Fruit fly (Drosophila melanogaster): Measurements from ENCODE around the gene Rat1.
A peak's percentile ranks its signal among the peaks of the same experiment; 100 is the strongest.

The Rat1 gene

dm6 chr2L:6870289-6870688 is 37.6 kb upstream of the Rat1 start, which contains the start of gene Nha1:
TSS of gene Nha1 (minus strand) at chr2L:6870389.
- TF ChIP-seq NC2β (GFP tag; optimal IDR thresholded peaks at IDR 0.05) = no peak
- peak in 1 of 2 experiments; percentile 16 for TF ChIP-seq Trl (optimal IDR thresholded peaks at IDR 0.05)
- TF ChIP-seq Trl (GFP tag; optimal IDR thresholded peaks at IDR 0.05) = no peak
- no peak for TF ChIP-seq CG13775 (GFP tag; optimal IDR thresholded peaks at IDR 0.05)
- no peak for TF ChIP-seq Dref (GFP tag; IDR thresholded peaks at IDR 0.05)
- TF ChIP-seq slp2 (GFP tag; optimal IDR thresholded peaks at IDR 0.05) = no peak
- no peak for TF ChIP-seq nerfin-2 (GFP tag; IDR thresholded peaks at IDR 0.05; ENCODE audit: partially characterized antibody)
- no peak for TF ChIP-seq CG14050 (GFP tag; IDR thresholded peaks at IDR 0.05)

DNA sequence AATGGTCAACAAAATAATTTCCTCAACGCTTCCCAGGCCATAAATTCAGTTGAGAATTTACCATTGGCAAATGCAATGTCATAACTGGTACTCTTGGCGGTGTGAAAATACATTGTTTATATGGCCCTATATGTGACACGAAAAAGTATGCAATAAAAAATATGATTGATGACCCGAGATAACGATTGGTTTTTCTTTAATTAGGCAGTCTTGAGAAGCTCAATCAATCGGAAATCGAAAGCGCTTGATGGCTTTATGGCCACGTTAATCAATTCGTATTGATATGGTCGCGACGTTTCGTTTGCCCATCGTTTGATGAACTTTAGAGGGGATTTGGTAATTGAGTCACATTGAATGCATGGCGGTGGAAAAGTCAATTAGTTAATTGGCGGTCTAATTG is 37.1 kb upstream of the Rat1 start:
- TF ChIP-seq her (GFP tag; optimal IDR thresholded peaks at IDR 0.05) (no peak), CG34376 (GFP tag; optimal IDR thresholded peaks at IDR 0.05) (peak; percentile 44), chinmo (GFP tag; IDR thresholded peaks at IDR 0.05; ENCODE audit: partially characterized antibody) (0 out of 4 replicates have a peak, but pooled peaks have one; percentile 13), Pdp1 (GFP tag; optimal IDR thresholded peaks at IDR 0.05) (peak in 1 of 2 experiments; percentile 1), Aef1 (GFP tag; IDR thresholded peaks at IDR 0.05) (no peak), exex (tag; optimal IDR thresholded peaks at IDR 0.05) (peak; percentile 93), lab (GFP tag; optimal IDR thresholded peaks at IDR 0.05) (peak; percentile 75), sug (tag; optimal IDR thresholded peaks at IDR 0.05) (peak; percentile 32)

- TF ChIP-seq Trl (optimal IDR thresholded peaks at IDR 0.05) (peak in 1 of 2 experiments; percentile 65), Trl (GFP tag; optimal IDR thresholded peaks at IDR 0.05) (no peak), Deaf1 (tag; optimal IDR thresholded peaks at IDR 0.05) (peak; percentile 89), abd-A (tag; optimal IDR thresholded peaks at IDR 0.05) (peak; percentile 59), CG8359 (GFP tag; optimal IDR thresholded peaks at IDR 0.05; ENCODE audit: borderline replicate concordance) (no peak), CG12744 (GFP tag; optimal IDR thresholded peaks at IDR 0.05) (no peak)
These were observed 33.9 kb upstream of the Rat1 start for dm6 chr2L:6874006-6874405.

DNA sequence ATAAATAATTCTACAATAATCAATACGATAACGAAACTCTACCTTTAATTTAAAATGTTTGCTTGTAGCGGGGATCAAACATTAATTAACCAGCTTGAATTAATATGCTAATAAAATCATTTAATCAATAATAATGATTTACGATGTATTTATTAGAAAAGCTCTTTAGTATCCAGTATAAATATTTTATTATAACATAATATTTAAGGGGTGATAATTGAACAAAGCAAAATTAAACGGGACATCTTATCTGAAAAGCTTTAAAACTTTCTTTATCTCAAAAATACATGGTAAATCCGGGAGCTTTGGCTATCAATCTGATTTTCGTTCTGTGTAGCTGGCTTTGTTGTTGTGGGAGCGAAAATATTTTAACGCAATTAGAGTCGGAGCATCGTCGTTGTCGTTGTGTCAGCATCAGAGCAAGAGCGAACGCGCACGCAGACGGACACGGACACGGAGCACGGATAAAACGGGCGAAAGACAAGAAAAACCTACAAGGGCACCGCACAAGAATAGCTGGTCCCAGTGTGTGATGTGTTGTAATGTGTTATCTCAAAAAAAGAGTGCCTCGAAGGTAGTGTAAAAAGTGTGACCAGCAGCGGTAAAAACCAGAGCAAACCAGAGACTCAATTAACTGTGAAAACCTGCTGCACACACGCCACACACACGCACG is 33.2 kb upstream of the Rat1 start, which contains the start of gene Nlg2:
Gene Nlg2, plus strand, starts transcription at position 375 of the 673 bp plus-strand sequence.
- TF ChIP-seq CG1602 (GFP tag; optimal IDR thresholded peaks at IDR 0.05) (peak; percentile 48), ro (GFP tag; IDR thresholded peaks at IDR 0.05) (no peak), CG18476 (GFP tag; optimal IDR thresholded peaks at IDR 0.05) (peak; percentile 21), Vsx1 (GFP tag; optimal IDR thresholded peaks at IDR 0.05) (no peak), Nf-YB (GFP tag; optimal IDR thresholded peaks at IDR 0.05) (peak; percentile 44), sr (GFP tag; IDR thresholded peaks at IDR 0.05) (no peak), dan (GFP tag; IDR thresholded peaks at IDR 0.05) (no peak), CG10321 (GFP tag; IDR thresholded peaks at IDR 0.05) (no peak), CG2199 (GFP tag; IDR thresholded peaks at IDR 0.05) (no peak), CG2202 (tag; optimal IDR thresholded peaks at IDR 0.05) (no peak), Dad (GFP tag; optimal IDR thresholded peaks at IDR 0.05) (no peak), CG9609 (GFP tag; optimal IDR thresholded peaks at IDR 0.05) (no peak), so (GFP tag; IDR thresholded peaks at IDR 0.05) (no peak), CG12071 (GFP tag; optimal IDR thresholded peaks at IDR 0.05) (no peak), MBD-R2 (GFP tag; IDR thresholded peaks at IDR 0.05) (no peak), peb (GFP tag; IDR thresholded peaks at IDR 0.05) (no peak), Mrtf (GFP tag; IDR thresholded peaks at IDR 0.05) (no peak), NC2β (GFP tag; optimal IDR thresholded peaks at IDR 0.05) (no peak), CG16813 (GFP tag; IDR thresholded peaks at IDR 0.05; ENCODE audit: partially characterized antibody) (no peak), Stat92E (GFP tag; optimal IDR thresholded peaks at IDR 0.05) (no peak), CG13287 (GFP tag; IDR thresholded peaks at IDR 0.05; ENCODE audit: partially characterized antibody) (no peak), CG17385 (GFP tag; optimal IDR thresholded peaks at IDR 0.05) (peak; percentile 62), CG6765 (GFP tag; optimal IDR thresholded peaks at IDR 0.05) (peak; percentile 63), Adf1 (GFP tag; IDR thresholded peaks at IDR 0.05) (no peak), sc (optimal IDR thresholded peaks at IDR 0.05) (no peak), sc (GFP tag; optimal IDR thresholded peaks at IDR 0.05) (peak; percentile 35), CG8765 (GFP tag; IDR thresholded peaks at IDR 0.05) (no peak)
